Fruit fly (Drosophila melanogaster) whole organism, wandering third instar larva: ENCODE measurements around the gene pcm.

ENCODE experiments used
- Abd-B ChIP-seq: fragments of >200 bp; optimal IDR thresholded peaks from 2 replicates; lab custom pipeline; 2017; ENCODE audit warnings: missing biosample characterization, missing genetic modification characterization
- CG32264 ChIP-seq: fragments of 200-800 bp; sonication (Bioruptor generic); optimal IDR thresholded peaks from 2 replicates; lab custom pipeline; 2016; ENCODE audit warnings: missing biosample characterization, missing genetic modification characterization
- CG9705 ChIP-seq: fragments of 200-800 bp; sonication (Bioruptor generic); optimal IDR thresholded peaks from 2 replicates; lab custom pipeline; 2018; ENCODE audit warnings: missing biosample characterization, mild to moderate bottlenecking, missing genetic modification characterization
- CrebA ChIP-seq: fragments of 200-800 bp; sonication (Bioruptor generic); optimal IDR thresholded peaks from 2 replicates; lab custom pipeline; 2016; ENCODE audit warnings: missing biosample characterization, mild to moderate bottlenecking, missing genetic modification characterization, borderline replicate concordance
- Dfd ChIP-seq: fragments of >200 bp; optimal IDR thresholded peaks from 2 replicates; lab custom pipeline; 2017; ENCODE audit warnings: missing biosample characterization, missing genetic modification characterization
- Dif ChIP-seq: fragments of 200-275, 200-300 bp; sonication (Bioruptor generic); optimal IDR thresholded peaks from 2 replicates; lab custom pipeline; 2018; ENCODE audit warnings: missing biosample characterization, missing genetic modification characterization; ENCODE audit not compliant: partially characterized antibody
- HLH106 ChIP-seq: fragments of 200-800 bp; optimal IDR thresholded peaks from 3 replicates; lab custom pipeline; 2019; ENCODE audit warnings: missing biosample characterization, mild to moderate bottlenecking, missing genetic modification characterization, moderate library complexity
- Hnf4 ChIP-seq: fragments of 200-800 bp; sonication (Bioruptor generic); optimal IDR thresholded peaks from 2 replicates; lab custom pipeline; 2016; ENCODE audit warnings: missing biosample characterization, mild to moderate bottlenecking, missing genetic modification characterization
- Hr78 ChIP-seq: fragments of >200 bp; optimal IDR thresholded peaks from 2 replicates; lab custom pipeline; 2017; ENCODE audit warnings: missing biosample characterization, missing genetic modification characterization
- N ChIP-seq: fragments of >200 bp; optimal IDR thresholded peaks from 2 replicates; lab custom pipeline; 2018; ENCODE audit warnings: missing biosample characterization, missing external identifiers, missing genetic modification characterization
- OdsH ChIP-seq: fragments of 200-800 bp; sonication (Bioruptor generic); optimal IDR thresholded peaks from 2 replicates; lab custom pipeline; 2016; ENCODE audit warnings: missing biosample characterization, mild to moderate bottlenecking, missing genetic modification characterization
- Rel ChIP-seq, 2 experiments: fragments of 200-800 bp; sonication (Bioruptor generic) in 1 of 2; optimal IDR thresholded peaks; 2 replicates in 1 of 2; 3 replicates in 1 of 2; lab custom pipeline; 2016 to 2019; ENCODE audit warnings: mild to moderate bottlenecking in 2 of 2, missing biosample characterization in 2 of 2, missing genetic modification characterization in 2 of 2, moderate library complexity in 1 of 2
- Sp1 ChIP-seq: fragments of 200-800 bp; sonication (Bioruptor generic); optimal IDR thresholded peaks from 3 replicates; lab custom pipeline; 2019; ENCODE audit warnings: missing biosample characterization, mild to moderate bottlenecking, missing genetic modification characterization, moderate library complexity
- Vsx2 ChIP-seq: fragments of 200-300, 225-300 bp; sonication (Bioruptor generic); optimal IDR thresholded peaks from 2 replicates; lab custom pipeline; 2018; ENCODE audit warnings: missing biosample characterization, missing genetic modification characterization; ENCODE audit not compliant: partially characterized antibody
- br ChIP-seq: fragments of 200-800 bp; sonication (Bioruptor generic); optimal IDR thresholded peaks from 2 replicates; lab custom pipeline; 2016; ENCODE audit warnings: missing biosample characterization, missing genetic modification characterization
- brk ChIP-seq: fragments of 200-800 bp; sonication (Bioruptor generic); optimal IDR thresholded peaks from 2 replicates; lab custom pipeline; 2016; ENCODE audit warnings: missing biosample characterization, mild to moderate bottlenecking, missing genetic modification characterization
- dl ChIP-seq, 2 experiments: fragments of 175-275, 200-275 bp in 1 of 2; fragments of 200-275 bp in 1 of 2; sonication (Bioruptor generic); optimal IDR thresholded peaks; lab custom pipeline; 2018; ENCODE audit warnings: mild to moderate bottlenecking in 2 of 2, missing biosample characterization in 2 of 2, missing genetic modification characterization in 2 of 2, moderate library complexity in 2 of 2; ENCODE audit not compliant: partially characterized antibody in 2 of 2, insufficient read depth in 1 of 2
- dmrt93B ChIP-seq: fragments of 200-800 bp; sonication (Bioruptor generic); optimal IDR thresholded peaks from 2 replicates; lab custom pipeline; 2018; ENCODE audit warnings: missing biosample characterization, mild to moderate bottlenecking, missing genetic modification characterization
- dsf ChIP-seq: sonication (Bioruptor generic); optimal IDR thresholded peaks from 2 replicates; lab custom pipeline; 2016; ENCODE audit warnings: missing biosample characterization, missing genetic modification characterization, borderline replicate concordance
- ey ChIP-seq: fragments of 200-800 bp; sonication (Bioruptor generic); optimal IDR thresholded peaks from 2 replicates; lab custom pipeline; 2016; ENCODE audit warnings: missing biosample characterization, missing genetic modification characterization
- foxo ChIP-seq, 2 experiments: fragments of 200-800 bp; sonication (Bioruptor generic); optimal IDR thresholded peaks; 2 replicates in 1 of 2; 3 replicates in 1 of 2; lab custom pipeline; 2016 to 2017; ENCODE audit warnings: missing biosample characterization in 2 of 2, missing genetic modification characterization in 2 of 2
- fru ChIP-seq: fragments of 200-800 bp; sonication (Bioruptor generic); optimal IDR thresholded peaks from 3 replicates; lab custom pipeline; 2016; ENCODE audit warnings: missing biosample characterization, mild to moderate bottlenecking, missing genetic modification characterization
- h ChIP-seq: fragments of 200-800 bp; sonication (Bioruptor generic); optimal IDR thresholded peaks from 3 replicates; lab custom pipeline; 2016; ENCODE audit warnings: missing biosample characterization, mild to moderate bottlenecking, missing genetic modification characterization
- jim ChIP-seq: fragments of 175-275, 200-325 bp; sonication (Bioruptor generic); optimal IDR thresholded peaks from 2 replicates; lab custom pipeline; 2016; ENCODE audit warnings: missing biosample characterization, mild to moderate bottlenecking, missing genetic modification characterization
- lola ChIP-seq: fragments of >200 bp; optimal IDR thresholded peaks from 2 replicates; lab custom pipeline; 2017; ENCODE audit warnings: missing biosample characterization, missing genetic modification characterization
- psq ChIP-seq: fragments of 200-800 bp; sonication (Bioruptor generic); optimal IDR thresholded peaks from 3 replicates; lab custom pipeline; 2017; ENCODE audit warnings: missing biosample characterization, mild to moderate bottlenecking, missing genetic modification characterization, moderate library complexity
- rgr ChIP-seq: fragments of 200-800 bp; sonication (Bioruptor generic); optimal IDR thresholded peaks from 3 replicates; lab custom pipeline; 2016; ENCODE audit warnings: missing biosample characterization, mild to moderate bottlenecking, missing genetic modification characterization
- sage ChIP-seq: fragments of 200-800 bp; sonication (Bioruptor generic); optimal IDR thresholded peaks from 2 replicates; lab custom pipeline; 2016; ENCODE audit warnings: missing biosample characterization, mild to moderate bottlenecking, missing genetic modification characterization
- sv ChIP-seq: fragments of 200-800 bp; sonication (Bioruptor generic); optimal IDR thresholded peaks from 3 replicates; lab custom pipeline; 2016; ENCODE audit warnings: missing biosample characterization, missing genetic modification characterization
- woc ChIP-seq: sonication (Bioruptor generic); optimal IDR thresholded peaks from 2 replicates; lab custom pipeline; 2016; ENCODE audit warnings: missing biosample characterization, mild to moderate bottlenecking, missing genetic modification characterization

Gene pcm

dm6 chrX:19505334-19506185 is 13.7 kb upstream of the pcm start:
- no peak for TF ChIP-seq Dfd
- peak; percentile 29 for TF ChIP-seq ey
- TF ChIP-seq foxo (GFP tag; optimal IDR thresholded peaks at IDR 0.05; lab: Kevin White, UChicago), result peak in 1 of 2 experiments; percentile 51
- TF ChIP-seq br, result peak; percentile 12
- peak; percentile 39 for TF ChIP-seq h (GFP tag; lab: Kevin White, UChicago)
- TF ChIP-seq fru (GFP tag; lab: Kevin White, UChicago), result peak; percentile 46
- TF ChIP-seq Hr78 (GFP tag; lab: Kevin White, UChicago), result no peak
- TF ChIP-seq CG32264 (GFP tag; lab: Kevin White, UChicago), result no peak
- peak; percentile 37 for TF ChIP-seq rgr (GFP tag; lab: Kevin White, UChicago)
- no peak for TF ChIP-seq dmrt93B (GFP tag; lab: Kevin White, UChicago)
- peak; percentile 93 for TF ChIP-seq psq
- no peak for TF ChIP-seq Hnf4 (GFP tag; lab: Kevin White, UChicago)
- TF ChIP-seq sv, result peak; percentile 22
- TF ChIP-seq Rel (GFP tag; optimal IDR thresholded peaks at IDR 0.05; lab: Kevin White, UChicago), result no peak
- TF ChIP-seq Rel (tag; optimal IDR thresholded peaks at IDR 0.05; lab: Kevin White, UChicago), result peak; percentile 77
- TF ChIP-seq jim (GFP tag; lab: Kevin White, UChicago), result no peak
- TF ChIP-seq OdsH (GFP tag; lab: Kevin White, UChicago), result peak; percentile 4

dm6 chrX:19504170-19504765 is 12.5 kb upstream of the pcm start:
- TF ChIP-seq dl (GFP tag; optimal IDR thresholded peaks at IDR 0.05; lab: Kevin White, UChicago; ENCODE audit: insufficient read depth in 1 of 2, partially characterized antibody in 2 of 2) (no peak), CG9705 (GFP tag; lab: Kevin White, UChicago) (no peak), Rel (GFP tag; optimal IDR thresholded peaks at IDR 0.05; lab: Kevin White, UChicago) (no peak), Rel (tag; optimal IDR thresholded peaks at IDR 0.05; lab: Kevin White, UChicago) (no peak), Vsx2 (GFP tag; lab: Kevin White, UChicago) (no peak), Dif (no peak), Abd-B (GFP tag; lab: Kevin White, UChicago) (no peak), Hr78 (GFP tag; lab: Kevin White, UChicago) (no peak), brk (no peak), HLH106 (no peak), N (no peak), sage (GFP tag; lab: Kevin White, UChicago) (no peak), sv (no peak), rgr (GFP tag; lab: Kevin White, UChicago) (no peak), Dfd (no peak), fru (GFP tag; lab: Kevin White, UChicago) (no peak)

dm6 chrX:19501274-19501673 is 9.5 kb upstream of the pcm start:
- TF ChIP-seq h (GFP tag; lab: Kevin White, UChicago) (peak; percentile 41), brk (no peak), br (peak; percentile 3), Rel (GFP tag; optimal IDR thresholded peaks at IDR 0.05; lab: Kevin White, UChicago) (no peak), Rel (tag; optimal IDR thresholded peaks at IDR 0.05; lab: Kevin White, UChicago) (peak; percentile 86), Sp1 (GFP tag; lab: Kevin White, UChicago) (no peak)

dm6 chrX:19498755-19499321 is 7.0 kb upstream of the pcm start:
- TF ChIP-seq Rel (GFP tag; optimal IDR thresholded peaks at IDR 0.05; lab: Kevin White, UChicago), result no peak
- TF ChIP-seq Rel (tag; optimal IDR thresholded peaks at IDR 0.05; lab: Kevin White, UChicago), result peak; percentile 56
- no peak for TF ChIP-seq Hr78 (GFP tag; lab: Kevin White, UChicago)

dm6 chrX:19497782-19498440 is 6.1 kb upstream of the pcm start:
- TF ChIP-seq HLH106 (no peak), Dif (peak; percentile 14), sv (no peak), dsf (GFP tag; lab: Kevin White, UChicago) (no peak), Hnf4 (GFP tag; lab: Kevin White, UChicago) (no peak), rgr (GFP tag; lab: Kevin White, UChicago) (peak; percentile 57), Rel (GFP tag; optimal IDR thresholded peaks at IDR 0.05; lab: Kevin White, UChicago) (no peak), Rel (tag; optimal IDR thresholded peaks at IDR 0.05; lab: Kevin White, UChicago) (peak; percentile 96), Dfd (no peak), Sp1 (GFP tag; lab: Kevin White, UChicago) (peak; percentile 33), h (GFP tag; lab: Kevin White, UChicago) (peak; percentile 98), psq (no peak), dmrt93B (GFP tag; lab: Kevin White, UChicago) (no peak), jim (GFP tag; lab: Kevin White, UChicago) (peak; percentile 51), woc (GFP tag; lab: Kevin White, UChicago) (peak; percentile 2), CrebA (GFP tag; lab: Kevin White, UChicago) (no peak), br (peak; percentile 41), dl (GFP tag; optimal IDR thresholded peaks at IDR 0.05; lab: Kevin White, UChicago; ENCODE audit: insufficient read depth in 1 of 2, partially characterized antibody in 2 of 2) (peak in 1 of 2 experiments; percentile 38), foxo (GFP tag; optimal IDR thresholded peaks at IDR 0.05; lab: Kevin White, UChicago) (peak in 1 of 2 experiments; percentile 23), lola (GFP tag; lab: Kevin White, UChicago) (no peak)
